Worm (Caenorhabditis elegans) whole organism, late embryonic: ENCODE results near the gene srab-2.

Source experiments
- C08G9.2 ChIP-seq: sonication (generic microtip); optimal IDR thresholded peaks from 2 replicates; lab custom pipeline; 2016; ENCODE audit warnings: mild to moderate bottlenecking, missing genetic modification characterization, moderate library complexity, missing compliant biosample characterization
- C38D4.7 ChIP-seq: fragments of 200-800 bp; sonication (Bioruptor generic); optimal IDR thresholded peaks from 2 replicates; lab custom pipeline; 2018; ENCODE audit warnings: mild to moderate bottlenecking, missing genetic modification characterization, moderate library complexity, missing compliant biosample characterization
- K09A11.1 ChIP-seq: sonication (generic microtip); optimal IDR thresholded peaks from 2 replicates; lab custom pipeline; 2017; ENCODE audit warnings: antibody characterized with exemption, mild to moderate bottlenecking, missing genetic modification characterization, missing compliant biosample characterization; ENCODE audit not compliant: insufficient read depth
- T23F11.4 ChIP-seq: fragments of 200-800 bp; sonication (Bioruptor generic); optimal IDR thresholded peaks from 2 replicates; lab custom pipeline; 2018; ENCODE audit warnings: mild to moderate bottlenecking, missing genetic modification characterization, missing compliant biosample characterization
- ahr-1 ChIP-seq: sonication (generic microtip); optimal IDR thresholded peaks from 2 replicates; lab custom pipeline; 2016; ENCODE audit warnings: missing genetic modification characterization, missing compliant biosample characterization
- ceh-14 ChIP-seq: sonication (generic microtip); optimal IDR thresholded peaks from 2 replicates; lab custom pipeline; 2016; ENCODE audit warnings: missing genotype, missing genetic modification characterization, missing compliant biosample characterization
- ceh-19 ChIP-seq: fragments of 200-800 bp; sonication (Bioruptor generic); optimal IDR thresholded peaks from 2 replicates; lab custom pipeline; 2018; ENCODE audit warnings: mild to moderate bottlenecking, missing genetic modification characterization, missing compliant biosample characterization
- ceh-48 ChIP-seq: sonication (generic microtip); optimal IDR thresholded peaks from 2 replicates; lab custom pipeline; 2016; ENCODE audit warnings: missing genetic modification characterization, inconsistent platforms, missing compliant biosample characterization
- ceh-9 ChIP-seq: sonication (generic microtip); optimal IDR thresholded peaks from 2 replicates; lab custom pipeline; 2016; ENCODE audit warnings: mild to moderate bottlenecking, missing genetic modification characterization, inconsistent platforms, missing compliant biosample characterization
- che-1 ChIP-seq: sonication (generic microtip); optimal IDR thresholded peaks from 2 replicates; lab custom pipeline; 2016; ENCODE audit warnings: mild to moderate bottlenecking, missing genetic modification characterization, missing compliant biosample characterization
- dmd-4 ChIP-seq: sonication (generic microtip); optimal IDR thresholded peaks from 2 replicates; lab custom pipeline; 2016; ENCODE audit warnings: borderline replicate concordance, missing genetic modification characterization, missing compliant biosample characterization
- elt-4 ChIP-seq: sonication (generic microtip); optimal IDR thresholded peaks from 2 replicates; lab custom pipeline; 2016; ENCODE audit warnings: missing genetic modification characterization, missing compliant biosample characterization
- ets-4 ChIP-seq: sonication (generic microtip); optimal IDR thresholded peaks from 2 replicates; lab custom pipeline; 2016; ENCODE audit warnings: missing genetic modification characterization, missing compliant biosample characterization
- eyg-1 ChIP-seq: sonication (generic microtip); optimal IDR thresholded peaks from 2 replicates; lab custom pipeline; 2016; ENCODE audit warnings: missing genotype, missing genetic modification characterization, missing compliant biosample characterization
- fax-1 ChIP-seq: sonication (generic microtip); optimal IDR thresholded peaks from 2 replicates; lab custom pipeline; 2016; ENCODE audit warnings: missing genotype, missing genetic modification characterization, missing compliant biosample characterization
- fkh-10 ChIP-seq: fragments of 150-350 bp; optimal IDR thresholded peaks from 2 replicates; lab custom pipeline; 2014; ENCODE audit warnings: missing biosample characterization, missing genetic modification reagents, missing genetic modification characterization
- hlh-13 ChIP-seq: fragments of 200-800 bp; sonication (Bioruptor generic); optimal IDR thresholded peaks from 2 replicates; lab custom pipeline; 2018; ENCODE audit warnings: mild to moderate bottlenecking, missing genetic modification characterization, missing compliant biosample characterization
- hlh-15 ChIP-seq: sonication (generic microtip); optimal IDR thresholded peaks from 2 replicates; lab custom pipeline; 2016; ENCODE audit warnings: missing genetic modification characterization, missing compliant biosample characterization
- hlh-30 ChIP-seq: sonication (generic microtip); optimal IDR thresholded peaks from 2 replicates; lab custom pipeline; 2017; ENCODE audit warnings: antibody characterized with exemption, missing genetic modification characterization, missing compliant biosample characterization; ENCODE audit not compliant: insufficient read depth
- lin-11 ChIP-seq: fragments of 200-800 bp; sonication (Bioruptor generic); optimal IDR thresholded peaks from 2 replicates; lab custom pipeline; 2018; ENCODE audit warnings: mild to moderate bottlenecking, missing genetic modification characterization, missing compliant biosample characterization
- mec-3 ChIP-seq: sonication (generic microtip); optimal IDR thresholded peaks from 2 replicates; lab custom pipeline; 2016; ENCODE audit warnings: borderline replicate concordance, missing genetic modification characterization, missing compliant biosample characterization
- nfya-1 ChIP-seq: sonication (generic microtip); optimal IDR thresholded peaks from 2 replicates; lab custom pipeline; 2017; ENCODE audit warnings: missing genetic modification characterization, mild to moderate bottlenecking, missing compliant biosample characterization, antibody characterized with exemption, moderate library complexity
- nhr-232 ChIP-seq: sonication (generic microtip); optimal IDR thresholded peaks from 2 replicates; lab custom pipeline; 2016; ENCODE audit warnings: missing genetic modification characterization, missing compliant biosample characterization
- pat-9 ChIP-seq: fragments of 200-800 bp; sonication (Bioruptor generic); optimal IDR thresholded peaks from 2 replicates; lab custom pipeline; 2018; ENCODE audit warnings: mild to moderate bottlenecking, missing genetic modification characterization, moderate library complexity, missing compliant biosample characterization
- pax-1 ChIP-seq: fragments of 150-350 bp; optimal IDR thresholded peaks from 2 replicates; lab custom pipeline; 2014; ENCODE audit warnings: missing biosample characterization, missing genetic modification characterization
- pha-4 ChIP-seq: fragments of 150-350 bp; optimal IDR thresholded peaks from 2 replicates; lab custom pipeline; 2018; ENCODE audit warnings: missing biosample characterization, missing genetic modification reagents, missing genetic modification characterization
- ref-2 ChIP-seq: sonication (generic microtip); optimal IDR thresholded peaks from 2 replicates; lab custom pipeline; 2016; ENCODE audit warnings: missing genetic modification characterization, missing compliant biosample characterization
- rnt-1 ChIP-seq: sonication (generic microtip); optimal IDR thresholded peaks from 2 replicates; lab custom pipeline; 2016; ENCODE audit warnings: missing genetic modification characterization, missing compliant biosample characterization
- sdc-2 ChIP-seq: sonication (generic microtip); optimal IDR thresholded peaks from 2 replicates; lab custom pipeline; 2016; ENCODE audit warnings: missing genotype, missing genetic modification characterization, missing compliant biosample characterization
- sox-2 ChIP-seq: fragments of 200-800 bp; sonication (Bioruptor generic); IDR thresholded peaks from 2 replicates; pipeline ENCODE4 v1.3.6; 2022; ENCODE audit warnings: missing genetic modification reagents, missing genetic modification characterization, missing compliant biosample characterization
- sox-4 ChIP-seq: sonication (generic microtip); optimal IDR thresholded peaks from 2 replicates; lab custom pipeline; 2017; ENCODE audit warnings: mild to moderate bottlenecking, missing genetic modification characterization, inconsistent platforms, missing compliant biosample characterization
- tbx-2 ChIP-seq: sonication (generic microtip); optimal IDR thresholded peaks from 2 replicates; lab custom pipeline; 2016; ENCODE audit warnings: missing genetic modification characterization, missing compliant biosample characterization
- tbx-7 ChIP-seq: sonication (generic microtip); optimal IDR thresholded peaks from 2 replicates; lab custom pipeline; 2016; ENCODE audit warnings: missing genotype, missing genetic modification characterization, missing compliant biosample characterization
- ttx-3 ChIP-seq: sonication (generic microtip); optimal IDR thresholded peaks from 2 replicates; lab custom pipeline; 2016; ENCODE audit warnings: missing genetic modification reagents, missing genetic modification characterization, missing compliant biosample characterization
- unc-42 ChIP-seq: sonication (generic microtip); optimal IDR thresholded peaks from 2 replicates; lab custom pipeline; 2016; ENCODE audit warnings: missing genotype, missing genetic modification characterization, missing compliant biosample characterization
- unc-86 ChIP-seq: sonication (generic microtip); optimal IDR thresholded peaks from 2 replicates; lab custom pipeline; 2016; ENCODE audit warnings: missing genetic modification characterization, missing compliant biosample characterization
- ztf-16 ChIP-seq: sonication (generic microtip); optimal IDR thresholded peaks from 2 replicates; lab custom pipeline; 2017; ENCODE audit warnings: missing genetic modification characterization, missing compliant biosample characterization

Gene srab-2

ce11 chrV:5132441-5132840 is 27.6 kb upstream of the srab-2 start, which contains the start of gene F14F9.4:
F14F9.4 (plus strand) TSS chrV:5132741.
- TF ChIP-seq ttx-3 (tag; lab: Kevin White, UChicago) (no peak), ets-4 (tag; lab: Kevin White, UChicago) (no peak), ceh-19 (GFP tag; lab: Kevin White, UChicago) (no peak), fax-1 (tag; lab: Kevin White, UChicago) (no peak), K09A11.1 (no peak), ceh-48 (tag; lab: Kevin White, UChicago) (no peak), pha-4 (tag; lab: Kevin White, UChicago) (no peak), fkh-10 (GFP tag; lab: Kevin White, UChicago) (no peak), nhr-232 (tag; lab: Kevin White, UChicago) (no peak), hlh-15 (tag; lab: Kevin White, UChicago) (no peak), ceh-14 (tag; lab: Kevin White, UChicago) (no peak), sox-4 (tag; lab: Kevin White, UChicago) (no peak), elt-4 (tag; lab: Kevin White, UChicago) (no peak), hlh-13 (GFP tag; lab: Kevin White, UChicago) (no peak), sdc-2 (tag; lab: Kevin White, UChicago) (no peak), che-1 (tag; lab: Kevin White, UChicago) (no peak), T23F11.4 (GFP tag; lab: Kevin White, UChicago) (no peak), C08G9.2 (no peak), eyg-1 (no peak)

- TF ChIP-seq pat-9 (tag; lab: Kevin White, UChicago) (no peak), mec-3 (tag; lab: Kevin White, UChicago) (no peak), ztf-16 (no peak), T23F11.4 (GFP tag; lab: Kevin White, UChicago) (no peak), lin-11 (tag; lab: Kevin White, UChicago) (no peak), hlh-30 (no peak), hlh-15 (tag; lab: Kevin White, UChicago) (no peak), ref-2 (tag; lab: Kevin White, UChicago) (no peak), pha-4 (tag; lab: Kevin White, UChicago) (no peak), nfya-1 (tag; lab: Kevin White, UChicago) (no peak), tbx-7 (no peak), dmd-4 (tag; lab: Kevin White, UChicago) (no peak), eyg-1 (no peak), rnt-1 (tag; lab: Kevin White, UChicago) (no peak), sox-2 (GFP tag; lab: Robert Waterston, UW) (no peak), unc-42 (tag; lab: Kevin White, UChicago) (no peak), che-1 (tag; lab: Kevin White, UChicago) (no peak), C08G9.2 (no peak)
- TF ChIP-seq, all 69 proteins: peak for 0
These were observed 26.5 kb upstream of the srab-2 start for ce11 chrV:5131380-5131779.

- TF ChIP-seq elt-4 (tag; lab: Kevin White, UChicago) (no peak), unc-86 (tag; lab: Kevin White, UChicago) (no peak), C38D4.7 (no peak), ceh-9 (tag; lab: Kevin White, UChicago) (no peak), nhr-232 (tag; lab: Kevin White, UChicago) (no peak), dmd-4 (tag; lab: Kevin White, UChicago) (no peak), hlh-15 (tag; lab: Kevin White, UChicago) (no peak), pax-1 (tag; lab: Kevin White, UChicago) (no peak), tbx-2 (no peak), ahr-1 (tag; lab: Kevin White, UChicago) (no peak)
These were observed 25.2 kb upstream of the srab-2 start, which contains the start of gene F14F9.8 for ce11 chrV:5130018-5130417. F14F9.8 (plus strand) TSS chrV:5130318.
